Worm (Caenorhabditis elegans) whole organism, L4 larva: ENCODE results near the gene mpst-1.

ENCODE experiments used
- F37D6.2 ChIP-seq: sonication (generic microtip); optimal IDR thresholded peaks from 2 replicates; lab custom pipeline; 2016; ENCODE audit warnings: mild to moderate bottlenecking, missing genetic modification characterization, missing compliant biosample characterization
- F44E2.7 ChIP-seq: fragments of 200-800 bp; sonication (Bioruptor generic); IDR thresholded peaks from 2 replicates; pipeline ENCODE4 v2.1.2; 2022; ENCODE audit warnings: missing genetic modification characterization, missing compliant biosample characterization
- F49E8.2 ChIP-seq: sonication (generic microtip); optimal IDR thresholded peaks from 2 replicates; lab custom pipeline; 2016; ENCODE audit warnings: missing compliant biosample characterization, mild to moderate bottlenecking, missing genetic modification characterization, borderline replicate concordance
- T20F7.1 ChIP-seq: fragments of 200-800 bp; sonication (Bioruptor generic); optimal IDR thresholded peaks from 2 replicates; lab custom pipeline; 2018; ENCODE audit warnings: mild to moderate bottlenecking, missing genetic modification characterization, missing compliant biosample characterization
- Y105C5A.15 ChIP-seq: fragments of 200-800 bp; sonication (Bioruptor generic); IDR thresholded peaks from 2 replicates; pipeline ENCODE4 v1.3.6; 2022; ENCODE audit warnings: missing genetic modification characterization, missing compliant biosample characterization
- ZK337.2 ChIP-seq: fragments of 200-800 bp; sonication (Bioruptor generic); IDR thresholded peaks from 2 replicates; pipeline ENCODE4 v1.3.6; 2022; ENCODE audit warnings: missing genetic modification reagents, missing genetic modification characterization, missing compliant biosample characterization
- attf-4 ChIP-seq: sonication (generic microtip); optimal IDR thresholded peaks from 3 replicates; lab custom pipeline; 2017; ENCODE audit warnings: missing biosample characterization, missing genetic modification characterization
- ceh-20 ChIP-seq: fragments of 200-800 bp; sonication (Bioruptor generic); IDR thresholded peaks from 2 replicates; pipeline ENCODE4 v1.3.6; 2022; ENCODE audit warnings: missing genetic modification reagents, missing genetic modification characterization, missing compliant biosample characterization
- ceh-28 ChIP-seq: fragments of 150-350 bp; optimal IDR thresholded peaks from 2 replicates; lab custom pipeline; 2014; ENCODE audit warnings: missing biosample characterization, missing genetic modification reagents, missing genetic modification characterization
- ceh-62 ChIP-seq: sonication (generic microtip); optimal IDR thresholded peaks from 2 replicates; lab custom pipeline; 2017; ENCODE audit warnings: missing biosample characterization, missing genetic modification characterization
- ceh-82 ChIP-seq: sonication (generic microtip); optimal IDR thresholded peaks from 2 replicates; lab custom pipeline; 2017; ENCODE audit warnings: missing biosample characterization, missing genetic modification characterization
- cey-2 ChIP-seq: sonication (generic microtip); optimal IDR thresholded peaks from 3 replicates; lab custom pipeline; 2017; ENCODE audit warnings: missing genetic modification characterization, mild to moderate bottlenecking, missing compliant biosample characterization, antibody characterized with exemption, borderline replicate concordance; ENCODE audit not compliant: insufficient read depth
- daf-16 ChIP-seq, 3 experiments: sonication (generic microtip); optimal IDR thresholded peaks; 2 replicates each; lab custom pipeline; 2016 to 2017; ENCODE audit warnings: missing genetic modification characterization in 3 of 3, missing genetic modification reagents in 3 of 3, mild to moderate bottlenecking in 2 of 3, missing compliant biosample characterization in 2 of 3, missing biosample characterization in 1 of 3, moderate library complexity in 1 of 3
- daf-19 ChIP-seq: fragments of 200-800 bp; sonication (Bioruptor generic); conservative IDR thresholded peaks from 2 replicates; pipeline ENCODE4 v1.3.6; 2022; ENCODE audit warnings: missing genetic modification characterization, missing compliant biosample characterization
- daf-8 ChIP-seq: fragments of 200-800 bp; sonication (Bioruptor generic); IDR thresholded peaks from 2 replicates; pipeline ENCODE4 v1.3.6; 2022; ENCODE audit warnings: missing genetic modification characterization, missing compliant biosample characterization
- duxl-1 ChIP-seq: sonication (generic microtip); optimal IDR thresholded peaks from 2 replicates; lab custom pipeline; 2016; ENCODE audit warnings: mild to moderate bottlenecking, missing genetic modification characterization, moderate library complexity, missing compliant biosample characterization; ENCODE audit not compliant: poor library complexity
- dve-1 ChIP-seq: sonication (generic microtip); optimal IDR thresholded peaks from 2 replicates; lab custom pipeline; 2017; ENCODE audit warnings: antibody characterized with exemption, mild to moderate bottlenecking, missing genetic modification characterization, missing compliant biosample characterization; ENCODE audit not compliant: insufficient read depth
- fos-1 ChIP-seq: fragments of 150-350 bp; optimal IDR thresholded peaks from 2 replicates; lab custom pipeline; 2014; ENCODE audit warnings: missing biosample characterization, missing genetic modification characterization
- hlh-11 ChIP-seq: fragments of 200-800 bp; sonication (Bioruptor generic); optimal IDR thresholded peaks from 2 replicates; lab custom pipeline; 2018; ENCODE audit warnings: mild to moderate bottlenecking, missing genetic modification characterization, missing compliant biosample characterization
- hmg-1.1 ChIP-seq: fragments of 200-800 bp; sonication (Bioruptor generic); IDR thresholded peaks from 2 replicates; pipeline ENCODE4 v1.3.6; 2022; ENCODE audit warnings: missing genetic modification reagents, missing genetic modification characterization, missing compliant biosample characterization
- jun-1 ChIP-seq: fragments of 150-350 bp; optimal IDR thresholded peaks from 2 replicates; lab custom pipeline; 2014; ENCODE audit warnings: missing biosample characterization, missing genetic modification reagents, missing genetic modification characterization
- lin-1 ChIP-seq: fragments of 200-800 bp; sonication (Bioruptor generic); IDR thresholded peaks from 2 replicates; pipeline ENCODE4 v1.3.6; 2022; ENCODE audit warnings: missing genetic modification reagents, missing genetic modification characterization, missing compliant biosample characterization
- lin-29 ChIP-seq: fragments of 200-800 bp; sonication (Bioruptor generic); IDR thresholded peaks from 2 replicates; pipeline ENCODE4 v1.3.6; 2022; ENCODE audit warnings: missing genetic modification reagents, missing genetic modification characterization, missing compliant biosample characterization
- lin-38 ChIP-seq: fragments of 200-800 bp; sonication (Bioruptor generic); IDR thresholded peaks from 2 replicates; pipeline ENCODE4 v1.3.6; 2022; ENCODE audit warnings: missing genetic modification reagents, missing genetic modification characterization, missing compliant biosample characterization
- lin-39 ChIP-seq: fragments of 150-350 bp; optimal IDR thresholded peaks from 2 replicates; lab custom pipeline; 2014; ENCODE audit warnings: missing biosample characterization, missing genetic modification reagents, missing genetic modification characterization
- lsy-2 ChIP-seq, 2 experiments: fragments of 150-350 bp in 1 of 2; sonication (generic microtip) in 1 of 2; optimal IDR thresholded peaks; 2 replicates each; lab custom pipeline; 2014 to 2017; ENCODE audit warnings: missing biosample characterization in 2 of 2, missing genetic modification characterization in 2 of 2
- mdl-1 ChIP-seq, 2 experiments: fragments of 150-350 bp in 1 of 2; sonication (generic microtip) in 1 of 2; optimal IDR thresholded peaks; 2 replicates each; lab custom pipeline; 2014 to 2017; ENCODE audit warnings: missing biosample characterization in 2 of 2, missing genetic modification characterization in 2 of 2
- nhr-111 ChIP-seq: fragments of 200-800 bp; sonication (Bioruptor generic); optimal IDR thresholded peaks from 2 replicates; lab custom pipeline; 2018; ENCODE audit warnings: mild to moderate bottlenecking, missing genetic modification characterization, missing compliant biosample characterization
- nhr-237 ChIP-seq: sonication (generic microtip); optimal IDR thresholded peaks from 2 replicates; lab custom pipeline; 2017; ENCODE audit warnings: missing biosample characterization, missing genetic modification characterization
- nhr-25 ChIP-seq: sonication (generic microtip); optimal IDR thresholded peaks from 2 replicates; lab custom pipeline; 2017; ENCODE audit warnings: missing genetic modification characterization, mild to moderate bottlenecking, missing compliant biosample characterization, antibody characterized with exemption, moderate library complexity, borderline replicate concordance; ENCODE audit not compliant: insufficient read depth
- nhr-41 ChIP-seq: fragments of 200-800 bp; sonication (Bioruptor generic); IDR thresholded peaks from 2 replicates; pipeline ENCODE4 v1.3.6; 2022; ENCODE audit warnings: missing genetic modification reagents, missing genetic modification characterization, missing compliant biosample characterization
- nhr-42 ChIP-seq: fragments of 200-800 bp; sonication (Bioruptor generic); IDR thresholded peaks from 2 replicates; pipeline ENCODE4 v1.3.6; 2022; ENCODE audit warnings: missing genetic modification characterization, missing compliant biosample characterization
- rbr-2 ChIP-seq: sonication (generic microtip); optimal IDR thresholded peaks from 2 replicates; lab custom pipeline; 2016; ENCODE audit warnings: missing genotype, missing genetic modification characterization, missing compliant biosample characterization
- snpc-1.2 ChIP-seq: fragments of 200-800 bp; sonication (Bioruptor generic); IDR thresholded peaks from 2 replicates; pipeline ENCODE4 v1.3.6; 2022; ENCODE audit warnings: missing genetic modification reagents, missing genetic modification characterization, missing compliant biosample characterization
- snpc-4 ChIP-seq: fragments of 150-350 bp; optimal IDR thresholded peaks from 2 replicates; lab custom pipeline; 2014; ENCODE audit warnings: missing biosample characterization, missing genetic modification characterization
- tag-97 ChIP-seq: fragments of 200-800 bp; sonication (Bioruptor generic); IDR thresholded peaks from 2 replicates; pipeline ENCODE4 v1.3.6; 2022; ENCODE audit warnings: missing genetic modification characterization, missing compliant biosample characterization
- unc-39 ChIP-seq: sonication (generic microtip); optimal IDR thresholded peaks from 2 replicates; lab custom pipeline; 2017; ENCODE audit warnings: missing biosample characterization, missing genetic modification characterization
- unc-62 ChIP-seq, 3 experiments: fragments of 150-350 bp in 1 of 3; sonication (generic microtip); optimal IDR thresholded peaks in 2 of 3; peaks in 1 of 3; 1 replicate in 1 of 3; 2 replicates in 2 of 3; lab custom pipeline; 2014 to 2017; ENCODE audit warnings: missing biosample characterization in 3 of 3, missing genetic modification characterization in 3 of 3, missing genetic modification reagents in 3 of 3, missing genotype in 1 of 3
- zfp-3 ChIP-seq: fragments of 200-800 bp; sonication (Bioruptor generic); conservative IDR thresholded peaks from 2 replicates; pipeline ENCODE4 v1.3.6; 2022; ENCODE audit warnings: missing genetic modification reagents, missing genetic modification characterization, missing compliant biosample characterization
- zip-11 ChIP-seq: fragments of 200-800 bp; sonication (Bioruptor generic); IDR thresholded peaks from 2 replicates; pipeline ENCODE4 v1.3.6; 2022; ENCODE audit warnings: missing genetic modification characterization, missing compliant biosample characterization

mpst-1 gene

DNA sequence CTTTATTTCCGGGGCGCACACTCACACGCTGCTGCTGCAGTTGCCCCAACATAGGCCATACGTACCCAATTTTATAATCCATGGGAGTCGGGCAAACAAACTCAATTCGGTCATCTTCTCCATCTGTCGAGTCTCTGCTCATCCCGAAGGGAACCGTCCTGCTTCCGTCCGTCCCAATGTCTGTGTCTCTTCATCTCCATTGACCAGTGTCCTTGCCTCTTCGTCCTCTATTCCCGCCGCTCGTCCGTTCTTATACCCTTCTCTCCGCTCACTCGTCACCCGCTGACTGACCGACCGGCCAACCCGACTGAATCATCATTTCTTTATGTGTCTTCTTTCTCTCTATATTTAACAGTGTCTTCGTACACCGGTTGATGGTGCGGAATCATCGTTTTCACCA, 18.0 kb upstream of the mpst-1 start (continued):
- TF ChIP-seq tag-97 (GFP tag; lab: Robert Waterston, UW): no peak
- TF ChIP-seq zip-11 (GFP tag; lab: Robert Waterston, UW): no peak
- TF ChIP-seq mdl-1 (tag; optimal IDR thresholded peaks at IDR 0.05; lab: Kevin White, UChicago): peak in 1 of 2 experiments; percentile 43
- no peak for TF ChIP-seq nhr-111 (GFP tag; lab: Kevin White, UChicago)
- no peak for TF ChIP-seq cey-2 (tag; lab: Kevin White, UChicago)
- TF ChIP-seq zfp-3 (GFP tag; lab: Robert Waterston, UW): no peak
- TF ChIP-seq ceh-82 (tag; lab: Kevin White, UChicago): no peak
- TF ChIP-seq snpc-1.2: no peak
- TF ChIP-seq ceh-28 (tag; lab: Kevin White, UChicago): no peak
- TF ChIP-seq rbr-2: peak; percentile 23
- TF ChIP-seq snpc-4 (tag; lab: Kevin White, UChicago): no peak
- no peak for TF ChIP-seq lin-1
- TF ChIP-seq unc-39 (tag; lab: Kevin White, UChicago): no peak
- TF ChIP-seq nhr-41: no peak

DNA sequence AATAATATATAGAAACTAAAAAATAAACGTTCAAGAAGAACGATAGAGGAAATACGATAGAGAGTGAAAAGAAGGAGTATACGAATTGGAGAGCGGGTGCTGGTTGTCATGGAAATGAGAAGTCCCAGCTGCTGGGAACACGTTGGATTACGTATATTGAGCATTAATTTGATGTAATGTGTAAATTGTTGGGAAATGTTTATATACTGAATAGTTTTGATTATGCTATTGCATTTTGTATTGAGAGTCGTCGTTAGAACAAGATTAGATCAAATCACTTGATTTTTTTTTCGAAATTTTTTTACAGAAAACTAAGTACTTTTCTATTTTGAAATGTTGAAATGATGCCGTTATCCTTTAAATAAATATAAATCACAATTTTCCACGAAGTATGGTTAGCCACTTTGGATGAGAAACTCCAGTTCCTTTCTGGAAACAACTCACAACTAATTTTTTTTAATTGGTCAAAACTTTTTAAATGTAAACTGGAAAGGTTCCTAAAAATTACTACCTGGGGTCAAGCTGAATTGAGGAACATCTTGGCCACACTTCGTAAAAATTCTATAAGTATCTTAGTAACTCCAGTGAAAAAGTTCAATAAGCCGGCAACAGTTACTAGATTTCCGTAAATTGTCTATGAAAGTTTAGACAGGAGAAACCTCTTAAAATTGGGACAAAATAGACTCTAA, 17.0 kb upstream of the mpst-1 start, which contains the start of gene nphp-4:
TSS of gene nphp-4 (minus strand) at position 51 of the 689 bp plus-strand sequence.
- no peak for TF ChIP-seq lin-39 (tag; lab: Kevin White, UChicago)
- peak in 1 of 2 experiments; percentile 75 for TF ChIP-seq unc-62 (GFP tag; optimal IDR thresholded peaks at IDR 0.05 in 1 of 2; lab: Kevin White, UChicago)
- TF ChIP-seq unc-62 (tag; optimal IDR thresholded peaks at IDR 0.05; lab: Kevin White, UChicago): no peak
- TF ChIP-seq nhr-42 (GFP tag; lab: Robert Waterston, UW): no peak
- TF ChIP-seq, all 104 proteins: peak for 1

- TF ChIP-seq attf-4 (tag; lab: Kevin White, UChicago) (no peak), lin-29 (GFP tag; lab: Robert Waterston, UW) (no peak), lsy-2 (tag; optimal IDR thresholded peaks at IDR 0.05; lab: Kevin White, UChicago) (no peak), dve-1 (tag; lab: Kevin White, UChicago) (no peak), fos-1 (no peak), ZK337.2 (no peak), daf-19 (GFP tag; lab: Robert Waterston, UW) (no peak), ceh-62 (tag; lab: Kevin White, UChicago) (no peak), daf-8 (GFP tag; lab: Robert Waterston, UW) (no peak), duxl-1 (tag; lab: Kevin White, UChicago) (no peak), T20F7.1 (GFP tag; lab: Kevin White, UChicago) (no peak), snpc-1.2 (no peak), F37D6.2 (tag; lab: Kevin White, UChicago) (no peak), ceh-82 (tag; lab: Kevin White, UChicago) (no peak), F49E8.2 (no peak), jun-1 (no peak), unc-39 (tag; lab: Kevin White, UChicago) (no peak)
Observed at ce11 chrV:11839220-11839619, 12.4 kb upstream of the mpst-1 start, which contains the start of gene idpb-5. idpb-5 (plus strand) TSS chrV:11839520.

DNA sequence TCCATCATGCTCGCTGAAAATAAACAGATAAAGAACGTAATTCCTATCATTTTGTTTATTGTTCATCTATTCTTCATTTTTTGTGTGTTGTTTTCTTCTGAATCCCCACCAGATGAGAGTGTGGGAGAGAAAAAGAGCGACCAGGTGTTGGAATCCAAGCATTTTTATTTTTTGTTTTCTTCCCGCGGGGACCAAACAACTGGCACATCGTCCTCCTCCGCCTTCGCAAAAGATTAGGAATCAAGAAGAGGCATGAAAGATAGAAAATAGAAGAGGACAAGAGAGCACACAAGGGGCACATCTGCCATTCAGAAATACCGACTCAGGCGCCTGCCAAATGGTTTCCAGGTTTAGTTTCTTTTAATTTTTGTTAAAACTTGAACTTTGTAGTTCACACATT, 9.2 kb upstream of the mpst-1 start, which contains the start of gene R13H4.2:
TSS of gene R13H4.2 (plus strand) at position 319 of the 400 bp plus-strand sequence.
- TF ChIP-seq zip-11 (GFP tag; lab: Robert Waterston, UW) (no peak), hlh-11 (tag; lab: Kevin White, UChicago) (peak; percentile 63), daf-16 (GFP tag; optimal IDR thresholded peaks at IDR 0.05; lab: Kevin White, UChicago) (peak in 1 of 2 experiments; percentile 96), daf-16 (tag; optimal IDR thresholded peaks at IDR 0.05; lab: Kevin White, UChicago) (no peak), nhr-237 (no peak), lin-38 (GFP tag; lab: Robert Waterston, UW) (no peak), nhr-111 (GFP tag; lab: Kevin White, UChicago) (no peak), nhr-25 (tag; lab: Kevin White, UChicago) (no peak), hmg-1.1 (GFP tag; lab: Robert Waterston, UW) (no peak), F44E2.7 (GFP tag; lab: Robert Waterston, UW) (no peak), ceh-20 (no peak), Y105C5A.15 (GFP tag; lab: Robert Waterston, UW) (no peak)
